Fruit fly (Drosophila melanogaster) whole organism, adult: ENCODE data around the gene Plap.

Source experiments
- CG11617 ChIP-seq: fragments of 200-800 bp; sonication (Bioruptor generic); optimal IDR thresholded peaks from 2 replicates; lab custom pipeline; 2017; ENCODE audit warnings: mild to moderate bottlenecking, missing biosample characterization, missing genetic modification reagents, missing genetic modification characterization
- CG12768 ChIP-seq: fragments of 200-800 bp; sonication (Bioruptor generic); optimal IDR thresholded peaks from 2 replicates; lab custom pipeline; 2017; ENCODE audit warnings: missing biosample characterization, missing genetic modification characterization, mild to moderate bottlenecking, moderate library complexity, missing genetic modification reagents
- CG14711 ChIP-seq: fragments of 200-800 bp; sonication (Bioruptor generic); optimal IDR thresholded peaks from 2 replicates; lab custom pipeline; 2018; ENCODE audit warnings: missing biosample characterization, mild to moderate bottlenecking, missing genetic modification characterization, moderate library complexity
- CG1620 ChIP-seq: fragments of 200-800 bp; sonication (Bioruptor generic); optimal IDR thresholded peaks from 2 replicates; lab custom pipeline; 2016; ENCODE audit warnings: missing biosample characterization, missing genetic modification characterization
- CG33017 ChIP-seq: fragments of 200-800 bp; sonication (Bioruptor generic); optimal IDR thresholded peaks from 2 replicates; lab custom pipeline; 2018; ENCODE audit warnings: missing biosample characterization, mild to moderate bottlenecking, missing genetic modification characterization, moderate library complexity
- CG5204 ChIP-seq: fragments of 200-800 bp; sonication (Bioruptor generic); optimal IDR thresholded peaks from 2 replicates; lab custom pipeline; 2016; ENCODE audit warnings: missing biosample characterization, missing genetic modification characterization
- CG7045 ChIP-seq: fragments of 200-800 bp; sonication (Bioruptor generic); optimal IDR thresholded peaks from 2 replicates; lab custom pipeline; 2017; ENCODE audit warnings: missing biosample characterization, mild to moderate bottlenecking, missing genetic modification characterization
- CG7101 ChIP-seq: fragments of 200-800 bp; sonication (Bioruptor generic); optimal IDR thresholded peaks from 2 replicates; lab custom pipeline; 2018; ENCODE audit warnings: missing biosample characterization, mild to moderate bottlenecking, missing genetic modification characterization, moderate library complexity
- Clk ChIP-seq: fragments of 200-800 bp; sonication (Bioruptor generic); optimal IDR thresholded peaks from 2 replicates; lab custom pipeline; 2017; ENCODE audit warnings: missing biosample characterization, missing genetic modification characterization
- Crg-1 ChIP-seq: fragments of 200-800 bp; sonication (Bioruptor generic); optimal IDR thresholded peaks from 2 replicates; lab custom pipeline; 2016; ENCODE audit warnings: missing biosample characterization, missing genetic modification characterization
- Hr96 ChIP-seq: fragments of 200-800 bp; sonication (Bioruptor generic); optimal IDR thresholded peaks from 2 replicates; lab custom pipeline; 2016; ENCODE audit warnings: missing biosample characterization, missing genetic modification characterization
- Mnt ChIP-seq: fragments of 200-800 bp; sonication (Bioruptor generic); optimal IDR thresholded peaks from 2 replicates; lab custom pipeline; 2016; ENCODE audit warnings: missing biosample characterization, mild to moderate bottlenecking, missing genetic modification characterization
- bab1 ChIP-seq: fragments of 200-800 bp; sonication (Bioruptor generic); optimal IDR thresholded peaks from 3 replicates; lab custom pipeline; 2019; ENCODE audit warnings: missing biosample characterization, mild to moderate bottlenecking, missing genetic modification characterization, moderate library complexity
- cic ChIP-seq: fragments of 200-800 bp; sonication (Bioruptor generic); optimal IDR thresholded peaks from 2 replicates; lab custom pipeline; 2017; ENCODE audit warnings: missing biosample characterization, mild to moderate bottlenecking, missing genetic modification characterization, moderate library complexity
- cnc ChIP-seq, 2 experiments: fragments of >200 bp; optimal IDR thresholded peaks; 2 replicates each; lab custom pipeline; 2017
- kay ChIP-seq: fragments of 200-800 bp; sonication (Bioruptor generic); peaks from one replicate; lab custom pipeline; 2016; ENCODE audit warnings: missing biosample characterization, missing genetic modification characterization, borderline replicate concordance
- ovo ChIP-seq: fragments of 200-800 bp; sonication (Bioruptor generic); optimal IDR thresholded peaks from 2 replicates; lab custom pipeline; 2016; ENCODE audit warnings: missing biosample characterization, missing genetic modification characterization
- pad ChIP-seq: fragments of 200-800 bp; sonication (Bioruptor generic); optimal IDR thresholded peaks from 3 replicates; lab custom pipeline; 2017; ENCODE audit warnings: missing biosample characterization, missing genetic modification characterization, mild to moderate bottlenecking, moderate library complexity, missing genetic modification reagents
- tj ChIP-seq: fragments of 200-800 bp; sonication (Bioruptor generic); optimal IDR thresholded peaks from 3 replicates; lab custom pipeline; 2017; ENCODE audit warnings: missing biosample characterization, mild to moderate bottlenecking, missing genetic modification characterization, moderate library complexity
- toe ChIP-seq: fragments of 200-800 bp; sonication (Bioruptor generic); optimal IDR thresholded peaks from 2 replicates; lab custom pipeline; 2016; ENCODE audit warnings: missing biosample characterization, missing genetic modification characterization

Plap gene

dm6 chr2L:1144371-1145360, 25.5 kb downstream of the Plap start:
- no peak for TF ChIP-seq Mnt
- TF ChIP-seq cic = no peak
- no peak for TF ChIP-seq CG1620
- TF ChIP-seq cnc (optimal IDR thresholded peaks at IDR 0.05; lab: Kevin White, UChicago) = no peak
- peak; percentile 1 for TF ChIP-seq toe

dm6 chr2L:1143286-1143685, 26.9 kb downstream of the Plap start:
- TF ChIP-seq cic (no peak), CG1620 (no peak), ovo (GFP tag; lab: Kevin White, UChicago) (no peak), tj (GFP tag; lab: Kevin White, UChicago) (no peak), Clk (GFP tag; lab: Kevin White, UChicago) (no peak), CG12768 (GFP tag; lab: Kevin White, UChicago) (no peak), CG33017 (tag; lab: Kevin White, UChicago) (no peak), CG7045 (GFP tag; lab: Kevin White, UChicago) (no peak), CG14711 (tag; lab: Kevin White, UChicago) (no peak), kay (no peak), Mnt (no peak), bab1 (GFP tag; lab: Kevin White, UChicago) (no peak), pad (no peak), Hr96 (GFP tag; lab: Kevin White, UChicago) (no peak), CG11617 (GFP tag; lab: Kevin White, UChicago) (no peak), cnc (optimal IDR thresholded peaks at IDR 0.05; lab: Kevin White, UChicago) (no peak), CG7101 (no peak), toe (no peak), CG5204 (GFP tag; lab: Kevin White, UChicago) (no peak)

DNA sequence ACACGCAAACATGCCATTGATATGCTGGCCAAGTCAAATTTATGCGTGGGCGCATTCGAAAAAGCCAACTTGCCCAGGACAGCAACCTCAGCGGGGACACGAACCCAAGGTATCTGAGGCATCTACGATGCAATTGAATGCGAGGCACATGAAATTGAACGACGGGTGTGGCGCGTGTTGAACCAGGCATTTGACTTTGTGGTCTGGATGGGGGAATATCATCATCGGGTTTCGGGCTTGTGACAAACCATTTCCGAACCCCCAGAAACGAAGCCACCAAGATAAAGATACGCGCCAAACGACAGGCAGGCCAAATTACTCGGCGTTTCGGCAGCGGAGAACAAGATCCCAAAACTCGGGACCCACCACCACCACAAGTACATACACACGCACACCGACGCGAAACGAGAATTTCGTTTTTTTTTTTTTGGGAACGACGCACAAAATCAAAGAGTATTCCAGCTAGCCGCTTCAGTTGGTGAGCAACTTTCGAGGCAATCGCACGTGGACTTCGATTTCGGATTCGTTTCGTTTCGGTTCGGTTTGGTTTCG, 27.4 kb downstream of the Plap start, which contains the start of gene MFS3:
Gene MFS3 (plus strand): TSS at position 472 of the 552 bp plus-strand sequence.
- TF ChIP-seq CG12768 (GFP tag; lab: Kevin White, UChicago) = no peak
- peak; percentile 39 for TF ChIP-seq pad

- TF ChIP-seq CG11617 (GFP tag; lab: Kevin White, UChicago) (no peak), ovo (GFP tag; lab: Kevin White, UChicago) (no peak), toe (no peak), CG33017 (tag; lab: Kevin White, UChicago) (no peak), CG5204 (GFP tag; lab: Kevin White, UChicago) (no peak), Mnt (no peak), Hr96 (GFP tag; lab: Kevin White, UChicago) (no peak), CG7045 (GFP tag; lab: Kevin White, UChicago) (no peak), bab1 (GFP tag; lab: Kevin White, UChicago) (no peak), cnc (optimal IDR thresholded peaks at IDR 0.05; lab: Kevin White, UChicago) (no peak), kay (no peak), cic (no peak), Clk (GFP tag; lab: Kevin White, UChicago) (no peak), pad (no peak), CG7101 (no peak), Crg-1 (GFP tag; lab: Kevin White, UChicago) (no peak), CG12768 (GFP tag; lab: Kevin White, UChicago) (no peak), CG14711 (tag; lab: Kevin White, UChicago) (no peak), tj (GFP tag; lab: Kevin White, UChicago) (no peak)
These were observed 33.2 kb downstream of the Plap start for dm6 chr2L:1136993-1137392.

dm6 chr2L:1135495-1135894, 34.7 kb downstream of the Plap start:
- TF ChIP-seq cnc (optimal IDR thresholded peaks at IDR 0.05; lab: Kevin White, UChicago) (no peak), tj (GFP tag; lab: Kevin White, UChicago) (no peak), ovo (GFP tag; lab: Kevin White, UChicago) (no peak), bab1 (GFP tag; lab: Kevin White, UChicago) (no peak), CG33017 (tag; lab: Kevin White, UChicago) (peak; percentile 54), CG11617 (GFP tag; lab: Kevin White, UChicago) (peak; percentile 58), CG5204 (GFP tag; lab: Kevin White, UChicago) (no peak), pad (no peak), cic (no peak), CG7045 (GFP tag; lab: Kevin White, UChicago) (peak; percentile 69), CG14711 (tag; lab: Kevin White, UChicago) (peak; percentile 30), Clk (GFP tag; lab: Kevin White, UChicago) (no peak), Mnt (no peak), CG7101 (peak; percentile 29), CG12768 (GFP tag; lab: Kevin White, UChicago) (peak; percentile 39), CG1620 (no peak), toe (peak; percentile 1), kay (no peak), Hr96 (GFP tag; lab: Kevin White, UChicago) (no peak), Crg-1 (GFP tag; lab: Kevin White, UChicago) (no peak)
